Worm (Caenorhabditis elegans) whole organism, mixed stage, embryonic: ENCODE data around the gene F11A5.18.

Experiments
- M03D4.4 ChIP-seq: sonication (generic microtip); optimal IDR thresholded peaks from 2 replicates; lab custom pipeline; 2017; ENCODE audit warnings: mild to moderate bottlenecking, missing genetic modification characterization, missing compliant biosample characterization
- bed-3 ChIP-seq: fragments of 200-800 bp; sonication (Bioruptor generic); optimal IDR thresholded peaks from 3 replicates; lab custom pipeline; 2018; ENCODE audit warnings: mild to moderate bottlenecking, missing genetic modification characterization, moderate library complexity, missing compliant biosample characterization
- ceh-39 ChIP-seq: fragments of 150-350 bp; optimal IDR thresholded peaks from 2 replicates; lab custom pipeline; 2014; ENCODE audit warnings: missing biosample characterization, missing genetic modification characterization
- ceh-43 ChIP-seq: fragments of 200-800 bp; sonication (Bioruptor generic); optimal IDR thresholded peaks from 2 replicates; lab custom pipeline; 2018; ENCODE audit warnings: mild to moderate bottlenecking, missing genetic modification characterization, moderate library complexity, missing compliant biosample characterization
- ceh-83 ChIP-seq: fragments of 200-800 bp; sonication (Bioruptor generic); optimal IDR thresholded peaks from 2 replicates; lab custom pipeline; 2018; ENCODE audit warnings: mild to moderate bottlenecking, missing genetic modification characterization, missing compliant biosample characterization
- ces-1 ChIP-seq: fragments of 150-350 bp; optimal IDR thresholded peaks from 2 replicates; lab custom pipeline; 2014; ENCODE audit warnings: missing biosample characterization, missing genetic modification reagents, missing genetic modification characterization
- cnd-1 ChIP-seq: fragments of 200-800 bp; sonication (Bioruptor generic); optimal IDR thresholded peaks from 2 replicates; lab custom pipeline; 2018; ENCODE audit warnings: mild to moderate bottlenecking, missing genetic modification characterization, missing compliant biosample characterization
- drap-1 ChIP-seq: fragments of 200-800 bp; sonication (Bioruptor generic); optimal IDR thresholded peaks from 3 replicates; lab custom pipeline; 2018; ENCODE audit warnings: mild to moderate bottlenecking, missing genetic modification characterization, missing compliant biosample characterization
- elt-1 ChIP-seq: sonication (generic microtip); optimal IDR thresholded peaks from 2 replicates; lab custom pipeline; 2017; ENCODE audit warnings: missing genetic modification characterization, mild to moderate bottlenecking, missing compliant biosample characterization, antibody characterized with exemption, moderate library complexity, borderline replicate concordance; ENCODE audit not compliant: insufficient read depth
- elt-3 ChIP-seq: fragments of 150-350 bp; optimal IDR thresholded peaks from 2 replicates; lab custom pipeline; 2014; ENCODE audit warnings: missing biosample characterization, missing genetic modification characterization
- flh-1 ChIP-seq: fragments of 200-800 bp; sonication (Bioruptor generic); optimal IDR thresholded peaks from 2 replicates; lab custom pipeline; 2018; ENCODE audit warnings: mild to moderate bottlenecking, missing genetic modification characterization, moderate library complexity, missing compliant biosample characterization
- ham-2 ChIP-seq: fragments of 200-800 bp; sonication (Bioruptor generic); optimal IDR thresholded peaks from 2 replicates; lab custom pipeline; 2018; ENCODE audit warnings: mild to moderate bottlenecking, missing genetic modification characterization, missing compliant biosample characterization
- hlh-1 ChIP-seq: fragments of 150-350 bp; optimal IDR thresholded peaks from 2 replicates; lab custom pipeline; 2014; ENCODE audit warnings: missing biosample characterization, missing genetic modification reagents, missing genetic modification characterization
- lin-13 ChIP-seq: fragments of 150-350 bp; optimal IDR thresholded peaks from 2 replicates; lab custom pipeline; 2014; ENCODE audit warnings: missing biosample characterization, missing genetic modification characterization
- lin-32 ChIP-seq: fragments of 200-800 bp; sonication (Bioruptor generic); optimal IDR thresholded peaks from 2 replicates; lab custom pipeline; 2018; ENCODE audit warnings: mild to moderate bottlenecking, missing genetic modification characterization, missing compliant biosample characterization
- lsy-2 ChIP-seq: fragments of 150-350 bp; optimal IDR thresholded peaks from 2 replicates; lab custom pipeline; 2014; ENCODE audit warnings: missing biosample characterization, missing genetic modification characterization
- mab-5 ChIP-seq: fragments of 150-350 bp; optimal IDR thresholded peaks from 2 replicates; lab custom pipeline; 2014; ENCODE audit warnings: missing biosample characterization, missing genetic modification characterization
- mep-1 ChIP-seq: fragments of 150-350 bp; optimal IDR thresholded peaks from 2 replicates; lab custom pipeline; 2017; ENCODE audit warnings: missing biosample characterization, missing genetic modification reagents, missing genetic modification characterization, inconsistent platforms
- mls-2 ChIP-seq: sonication (generic microtip); optimal IDR thresholded peaks from 2 replicates; lab custom pipeline; 2016; ENCODE audit warnings: mild to moderate bottlenecking, missing genetic modification characterization, moderate library complexity, missing compliant biosample characterization
- nhr-12 ChIP-seq: fragments of 150-350 bp; optimal IDR thresholded peaks from 2 replicates; lab custom pipeline; 2014; ENCODE audit warnings: missing biosample characterization, missing genetic modification characterization
- nhr-2 ChIP-seq: fragments of 150-350 bp; optimal IDR thresholded peaks from 2 replicates; lab custom pipeline; 2014; ENCODE audit warnings: missing biosample characterization, missing genetic modification characterization
- nhr-237 ChIP-seq: fragments of 150-350 bp; optimal IDR thresholded peaks from 2 replicates; lab custom pipeline; 2014; ENCODE audit warnings: missing biosample characterization, missing genetic modification characterization
- nhr-28 ChIP-seq: fragments of 150-350 bp; optimal IDR thresholded peaks from 2 replicates; lab custom pipeline; 2014; ENCODE audit warnings: missing biosample characterization, missing genetic modification characterization
- nhr-76 ChIP-seq: sonication (generic microtip); optimal IDR thresholded peaks from 2 replicates; lab custom pipeline; 2017; ENCODE audit warnings: missing biosample characterization, missing genetic modification characterization
- sem-2 ChIP-seq: fragments of 200-800 bp; sonication (Bioruptor generic); optimal IDR thresholded peaks from 2 replicates; lab custom pipeline; 2018; ENCODE audit warnings: mild to moderate bottlenecking, missing genetic modification characterization, missing compliant biosample characterization
- snpc-4 ChIP-seq: fragments of 150-350 bp; optimal IDR thresholded peaks from 2 replicates; lab custom pipeline; 2014; ENCODE audit warnings: missing biosample characterization, missing genetic modification characterization
- sptf-1 ChIP-seq: sonication (generic microtip); optimal IDR thresholded peaks from 2 replicates; lab custom pipeline; 2017; ENCODE audit warnings: mild to moderate bottlenecking, missing genetic modification characterization, moderate library complexity, missing compliant biosample characterization
- tbx-8 ChIP-seq: fragments of 200-800 bp; sonication (Bioruptor generic); optimal IDR thresholded peaks from 2 replicates; lab custom pipeline; 2018; ENCODE audit warnings: mild to moderate bottlenecking, missing genetic modification characterization, moderate library complexity, missing compliant biosample characterization
- unc-120 ChIP-seq: sonication (generic microtip); optimal IDR thresholded peaks from 2 replicates; lab custom pipeline; 2017; ENCODE audit warnings: missing genetic modification characterization, missing compliant biosample characterization; ENCODE audit not compliant: poor library complexity, severe bottlenecking
- unc-39 ChIP-seq: fragments of 150-350 bp; optimal IDR thresholded peaks from 2 replicates; lab custom pipeline; 2014; ENCODE audit warnings: missing biosample characterization, missing genetic modification characterization
- unc-62 ChIP-seq: fragments of 150-350 bp; optimal IDR thresholded peaks from 2 replicates; lab custom pipeline; 2014; ENCODE audit warnings: missing biosample characterization, missing genetic modification reagents, missing genetic modification characterization
- zip-8 ChIP-seq: fragments of 150-350 bp; optimal IDR thresholded peaks from 2 replicates; lab custom pipeline; 2014; ENCODE audit warnings: missing biosample characterization, missing genetic modification characterization
- ztf-11 ChIP-seq: fragments of 150-350 bp; optimal IDR thresholded peaks from 2 replicates; lab custom pipeline; 2014; ENCODE audit warnings: missing biosample characterization, missing genetic modification characterization

The F11A5.18 gene

DNA sequence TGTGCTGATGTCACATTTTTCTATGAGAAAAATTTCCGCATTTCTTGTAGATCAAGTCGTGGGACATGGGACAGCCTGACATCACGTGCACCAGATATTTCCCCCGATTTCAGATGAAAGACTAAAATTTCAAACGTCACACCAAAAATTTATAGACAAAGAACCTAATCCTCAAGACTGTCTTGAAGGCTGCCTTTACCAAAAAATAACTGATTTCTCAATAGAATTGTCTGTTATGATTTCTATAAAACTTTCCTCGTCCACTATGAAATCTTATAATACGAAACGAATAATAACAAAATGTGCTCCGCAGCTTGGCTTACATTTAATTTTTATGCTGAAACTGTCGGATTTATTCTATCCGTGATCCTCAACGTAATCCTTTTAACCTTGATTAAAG lies 22.4 kb upstream of the F11A5.18 start, which contains the start of gene str-106:
Gene str-106, plus strand, starts transcription at position 301 of the 400 bp plus-strand sequence.
- TF ChIP-seq ham-2 (GFP tag; lab: Kevin White, UChicago) (no peak), nhr-12 (tag; lab: Kevin White, UChicago) (no peak), lin-32 (GFP tag; lab: Kevin White, UChicago) (no peak), elt-3 (no peak), unc-120 (tag; lab: Kevin White, UChicago) (no peak), mep-1 (no peak), sem-2 (GFP tag; lab: Kevin White, UChicago) (no peak), nhr-237 (tag; lab: Kevin White, UChicago) (no peak), ztf-11 (tag; lab: Kevin White, UChicago) (no peak), ceh-83 (GFP tag; lab: Kevin White, UChicago) (no peak), ces-1 (no peak), bed-3 (GFP tag; lab: Kevin White, UChicago) (no peak), zip-8 (no peak), unc-39 (no peak), hlh-1 (tag; lab: Kevin White, UChicago) (no peak), unc-62 (GFP tag; lab: Kevin White, UChicago) (no peak), drap-1 (GFP tag; lab: Kevin White, UChicago) (no peak), tbx-8 (GFP tag; lab: Kevin White, UChicago) (no peak), ceh-43 (GFP tag; lab: Kevin White, UChicago) (no peak)

DNA sequence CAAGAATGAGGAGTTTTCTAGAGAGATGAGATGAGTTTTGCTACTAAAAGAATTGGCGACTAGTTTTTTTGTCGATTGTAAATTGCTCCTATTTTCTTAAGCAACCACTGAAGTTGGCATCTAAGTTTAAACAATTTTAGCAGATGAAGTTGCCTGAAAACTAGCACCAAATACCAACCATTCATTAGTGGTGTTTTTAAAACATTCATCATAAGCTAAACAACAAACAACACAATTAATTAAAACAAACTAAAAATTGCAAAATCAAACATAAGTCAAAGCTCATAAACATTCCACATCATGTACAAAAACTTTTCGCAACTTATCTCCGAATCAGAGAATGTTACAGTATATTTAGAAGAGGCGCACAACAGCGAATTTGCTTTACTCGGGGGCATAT lies 20.6 kb upstream of the F11A5.18 start, which contains the start of gene srz-13:
Gene srz-13, plus strand, starts transcription at position 301 of the 400 bp plus-strand sequence.
- TF ChIP-seq drap-1 (GFP tag; lab: Kevin White, UChicago) (no peak), zip-8 (no peak), nhr-76 (tag; lab: Kevin White, UChicago) (no peak), unc-62 (GFP tag; lab: Kevin White, UChicago) (no peak), ham-2 (GFP tag; lab: Kevin White, UChicago) (no peak), flh-1 (no peak), nhr-12 (tag; lab: Kevin White, UChicago) (no peak), lin-13 (tag; lab: Kevin White, UChicago) (no peak), ces-1 (no peak)

DNA sequence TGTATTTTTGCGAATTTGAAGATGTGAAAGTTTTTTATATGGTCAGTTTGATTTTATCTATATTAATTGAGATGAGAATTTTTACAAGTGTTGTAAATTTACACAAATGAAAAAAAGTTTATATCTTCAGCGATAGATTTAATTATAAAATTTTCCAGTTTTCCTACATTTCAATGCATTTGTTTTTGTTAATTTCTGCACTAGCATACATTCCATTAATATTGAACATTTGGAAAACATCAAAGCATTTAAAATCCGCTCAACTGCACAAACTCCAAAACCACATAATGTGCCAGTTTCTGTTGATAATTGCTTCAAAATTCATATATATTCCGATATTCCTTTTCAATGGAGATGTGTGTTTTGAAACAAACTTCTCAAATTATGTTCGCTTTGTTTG lies 19.8 kb upstream of the F11A5.18 start, which contains the start of gene srh-277:
Gene srh-277, plus strand, starts transcription at position 301 of the 400 bp plus-strand sequence.
- TF ChIP-seq drap-1 (GFP tag; lab: Kevin White, UChicago) (no peak), snpc-4 (tag; lab: Kevin White, UChicago) (no peak), mls-2 (no peak), ces-1 (no peak), unc-39 (no peak)

DNA sequence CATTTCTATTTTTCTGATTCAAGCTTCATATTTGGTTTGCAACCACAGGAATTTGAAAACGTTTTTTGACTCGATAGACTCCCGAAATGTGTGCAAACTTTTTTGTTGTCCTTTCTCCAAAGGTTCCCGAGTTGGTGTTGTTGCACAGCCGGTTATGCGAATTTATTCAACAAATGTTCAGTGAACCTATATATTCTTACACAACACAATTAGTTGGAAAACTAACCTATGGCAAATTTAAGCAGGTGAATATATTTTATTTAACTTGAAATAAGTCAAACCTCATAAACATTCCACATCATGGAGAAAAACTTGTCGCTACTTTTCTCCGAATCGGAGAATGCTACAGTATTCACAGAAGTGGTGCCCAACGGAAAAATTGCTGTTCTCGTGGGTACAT lies 19.4 kb upstream of the F11A5.18 start, which contains the start of gene srz-14:
Gene srz-14, plus strand, starts transcription at position 301 of the 400 bp plus-strand sequence.
- TF ChIP-seq elt-3 (no peak), nhr-76 (tag; lab: Kevin White, UChicago) (no peak), ceh-43 (GFP tag; lab: Kevin White, UChicago) (no peak), mep-1 (no peak), ceh-39 (tag; lab: Kevin White, UChicago) (no peak), cnd-1 (tag; lab: Kevin White, UChicago) (no peak), unc-39 (no peak), nhr-2 (tag; lab: Kevin White, UChicago) (no peak), ceh-83 (GFP tag; lab: Kevin White, UChicago) (no peak), bed-3 (GFP tag; lab: Kevin White, UChicago) (no peak)
- TF ChIP-seq, all 35 proteins: peak for 0

DNA sequence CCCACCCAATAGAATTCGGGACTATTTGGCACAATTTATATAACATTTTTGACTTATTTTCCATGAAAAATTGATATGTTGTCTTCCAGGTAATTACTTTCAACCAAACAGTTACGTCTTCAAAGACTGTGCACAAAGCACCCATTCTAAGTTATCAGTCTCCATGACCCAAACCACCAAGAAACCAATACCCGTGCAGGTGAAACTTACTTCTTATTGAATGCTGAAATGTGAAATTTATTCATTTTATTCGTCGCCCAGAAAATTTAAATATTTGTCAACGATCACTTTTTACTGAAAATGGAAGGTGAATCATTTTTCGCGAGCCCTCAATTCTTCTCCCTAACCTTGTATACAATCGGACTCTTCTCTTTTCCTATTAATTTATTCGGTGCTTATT lies 12.2 kb upstream of the F11A5.18 start, which contains the start of gene srh-281:
Gene srh-281, plus strand, starts transcription at position 301 of the 400 bp plus-strand sequence.
- TF ChIP-seq ham-2 (GFP tag; lab: Kevin White, UChicago) (no peak), unc-39 (no peak), mep-1 (no peak), bed-3 (GFP tag; lab: Kevin White, UChicago) (no peak), sptf-1 (no peak), hlh-1 (tag; lab: Kevin White, UChicago) (no peak), unc-62 (GFP tag; lab: Kevin White, UChicago) (no peak), nhr-76 (tag; lab: Kevin White, UChicago) (no peak), drap-1 (GFP tag; lab: Kevin White, UChicago) (no peak), mls-2 (no peak), flh-1 (no peak)

DNA sequence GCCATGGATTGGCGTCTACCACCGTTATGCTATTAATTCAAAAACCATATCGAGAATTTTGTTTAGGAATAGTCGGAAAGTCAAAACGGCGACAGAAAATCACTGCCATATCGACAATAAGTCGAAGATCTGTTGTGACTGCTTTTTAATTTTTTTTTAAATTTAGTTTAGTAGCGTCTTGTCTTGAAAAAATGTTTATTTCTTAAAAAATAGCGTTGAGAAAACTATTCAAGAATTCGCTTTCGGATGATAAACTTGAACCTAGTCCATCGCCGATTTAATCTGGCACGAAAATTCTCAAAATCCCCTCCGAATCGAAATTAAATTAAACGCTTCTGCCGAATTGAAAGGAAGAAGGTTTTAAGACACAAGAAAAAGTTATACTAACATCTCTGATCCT lies 10.6 kb upstream of the F11A5.18 start, which contains the start of gene srh-279:
Gene srh-279, plus strand, starts transcription at position 301 of the 400 bp plus-strand sequence.
- no peak for TF ChIP-seq flh-1
- TF ChIP-seq lin-13 (tag; lab: Kevin White, UChicago) = no peak
- no peak for TF ChIP-seq nhr-12 (tag; lab: Kevin White, UChicago)
- no peak for TF ChIP-seq mls-2
- TF ChIP-seq nhr-76 (tag; lab: Kevin White, UChicago) = no peak
- no peak for TF ChIP-seq lsy-2 (tag; lab: Kevin White, UChicago)
- no peak for TF ChIP-seq snpc-4 (tag; lab: Kevin White, UChicago)
- TF ChIP-seq mab-5 (tag; lab: Kevin White, UChicago) = no peak
- no peak for TF ChIP-seq nhr-28
- TF ChIP-seq elt-1 = no peak
- TF ChIP-seq M03D4.4 (tag; lab: Kevin White, UChicago) = no peak
